Fruit fly (Drosophila melanogaster): ENCODE data around the gene CG32486.

dm6 chr3L:3026421-3026820 is 44.2 kb downstream of the CG32486 start, which contains the start of gene aly:
- TF ChIP-seq CG8478 (optimal IDR thresholded peaks at IDR 0.05) (no peak), CTCF (optimal IDR thresholded peaks at IDR 0.05) (no peak)
